Fruit fly (Drosophila melanogaster) ovary, adult (tissue): ENCODE results near the gene Ino80.

ENCODE experiments used
- CG17801 ChIP-seq: fragments of 200-800 bp; optimal IDR thresholded peaks from 2 replicates; lab custom pipeline; 2019; ENCODE audit warnings: missing biosample characterization, mild to moderate bottlenecking, missing genetic modification characterization, moderate library complexity; ENCODE audit not compliant: partially characterized antibody

The Ino80 gene

DNA sequence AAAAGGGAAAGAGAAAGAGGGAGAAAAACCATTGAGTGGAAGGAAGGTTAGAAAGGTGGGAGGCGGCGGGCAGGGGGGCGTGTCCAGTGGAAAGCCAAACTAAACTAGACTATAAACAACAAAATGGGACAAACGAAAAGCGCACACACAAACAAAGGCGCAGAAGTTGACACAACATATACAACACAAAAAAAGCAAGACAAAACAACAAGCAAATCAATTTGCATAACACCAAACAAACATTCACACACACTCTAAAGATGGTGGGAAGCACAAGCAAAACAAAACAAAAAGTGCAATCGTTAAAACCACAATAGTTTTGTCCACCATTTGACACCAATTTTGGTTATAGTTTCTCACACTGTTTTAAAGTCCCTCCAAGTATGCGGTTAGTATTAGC lies 80.6 kb downstream of the Ino80 start:
- TF ChIP-seq CG17801: no peak

DNA sequence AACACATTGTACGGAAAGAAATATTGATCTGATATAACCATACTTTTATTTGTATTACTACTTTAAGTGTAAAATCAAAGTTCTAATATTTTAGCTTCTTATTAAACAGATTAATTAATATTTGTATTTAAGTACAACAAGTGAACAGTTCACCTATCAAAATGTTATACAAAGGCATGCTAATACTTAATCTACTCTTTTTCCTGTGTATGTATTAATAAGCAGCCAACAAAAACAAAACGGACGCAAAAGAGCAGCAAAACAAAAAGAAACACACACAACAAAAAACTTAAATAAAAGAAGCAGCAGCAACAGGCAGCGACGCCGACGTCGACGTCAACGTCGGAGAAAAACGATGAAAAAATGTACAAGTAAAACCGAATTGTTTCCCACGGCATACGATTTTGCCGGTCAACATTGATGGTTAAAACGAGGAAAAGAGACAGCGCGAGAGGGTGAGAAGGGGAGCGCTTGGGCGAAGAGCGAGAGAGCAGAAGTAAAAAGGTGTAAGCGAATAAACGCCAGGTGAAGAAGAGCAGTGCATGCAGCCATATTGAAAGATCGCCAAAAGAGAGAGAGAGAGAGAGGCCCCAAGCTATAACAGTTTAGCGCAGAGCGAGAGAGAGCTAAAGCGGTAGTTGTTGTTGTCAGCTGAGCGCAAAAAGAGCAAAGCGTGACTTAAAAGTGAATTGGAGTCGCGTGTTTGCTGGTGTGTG lies 81.3 kb downstream of the Ino80 start:
- peak; percentile 67 for TF ChIP-seq CG17801

DNA sequence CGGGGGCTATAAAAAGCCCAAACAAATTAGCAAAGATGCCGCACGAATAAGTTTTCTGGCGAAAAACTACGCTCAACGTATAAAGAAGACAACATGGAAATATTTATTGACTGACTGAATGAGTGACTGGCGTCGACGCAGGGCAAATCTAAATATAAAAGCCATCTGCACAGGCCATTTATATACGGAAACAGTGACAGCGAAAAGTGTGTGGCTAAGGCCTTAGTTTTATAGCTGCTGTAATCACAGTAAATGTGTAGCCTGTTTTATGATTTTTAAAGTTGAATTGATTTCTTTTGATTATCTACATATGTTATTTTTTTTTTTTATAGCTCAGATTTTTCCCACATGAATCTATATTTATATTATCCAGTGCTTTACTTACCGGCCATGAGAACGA lies 83.5 kb downstream of the Ino80 start:
- no peak for TF ChIP-seq CG17801
